Fruit fly (Drosophila melanogaster) Kc167 (cell line): ENCODE measurements around the gene Mtl.

Experiments
- Myc ChIP-seq: fragments of >200 bp; optimal IDR thresholded peaks from 2 replicates; lab custom pipeline; 2017; ENCODE audit warnings: missing external identifiers
- Sin3A ChIP-seq: fragments of >200 bp; optimal IDR thresholded peaks from 2 replicates; lab custom pipeline; 2018; ENCODE audit warnings: missing external identifiers
- h ChIP-seq: fragments of >200 bp; optimal IDR thresholded peaks from 3 replicates; lab custom pipeline; 2018; ENCODE audit warnings: missing external identifiers
- insv ChIP-seq: fragments of >200 bp; optimal IDR thresholded peaks from 3 replicates; lab custom pipeline; 2018; ENCODE audit warnings: missing external identifiers
- psq ChIP-seq: fragments of >200 bp; optimal IDR thresholded peaks from 2 replicates; lab custom pipeline; 2017; ENCODE audit warnings: missing external identifiers
- ttk ChIP-seq: sonication (Bioruptor generic); optimal IDR thresholded peaks from 2 replicates; lab custom pipeline; 2017; ENCODE audit warnings: missing external identifiers

The Mtl gene

DNA sequence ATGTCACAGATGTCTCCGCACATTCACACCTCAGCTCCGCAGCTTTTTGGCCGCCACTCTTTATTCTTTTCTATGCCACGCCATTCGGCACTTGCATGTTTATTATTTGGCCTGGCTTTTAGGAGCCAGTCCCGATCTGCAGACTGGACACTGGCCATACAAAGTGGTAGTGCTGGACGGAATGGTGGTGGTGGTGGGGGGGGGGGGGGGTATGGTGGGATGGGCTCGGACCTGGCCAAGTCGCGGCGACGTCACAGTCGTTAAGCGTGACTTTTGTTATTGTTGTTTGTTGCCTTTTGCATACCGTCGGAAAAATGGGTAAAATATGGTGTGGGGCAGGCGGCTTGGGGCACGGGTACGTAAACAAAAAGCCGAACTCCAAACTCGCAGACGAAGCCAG, 48.9 kb downstream of the Mtl start:
- TF ChIP-seq h (lab: Kevin White, UChicago): no peak
- no peak for TF ChIP-seq Sin3A (lab: Kevin White, UChicago)
- no peak for TF ChIP-seq psq
- TF ChIP-seq ttk (lab: Kevin White, UChicago): no peak
- TF ChIP-seq Myc (lab: Kevin White, UChicago): no peak

DNA sequence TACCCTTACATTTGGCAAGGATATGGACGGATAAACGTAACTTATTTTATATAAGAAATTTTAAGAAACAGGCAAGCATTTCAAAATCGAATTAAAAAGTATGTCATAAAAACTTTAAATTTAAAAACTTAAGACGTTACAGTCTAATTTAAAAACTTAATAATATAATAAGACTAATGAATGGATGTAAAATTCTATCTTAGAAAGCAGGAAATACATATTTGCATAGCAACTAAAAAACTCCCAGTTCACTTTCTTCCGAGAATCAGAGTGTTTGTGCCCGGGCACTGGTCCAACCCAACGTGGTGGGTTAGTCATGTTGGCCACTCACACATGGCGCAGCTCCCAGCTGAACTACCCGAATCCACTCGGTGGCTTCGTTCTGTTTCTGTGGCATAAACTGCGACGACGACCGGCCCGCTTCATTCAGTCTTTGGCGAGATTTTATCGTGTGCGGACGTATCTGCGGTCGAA, 49.4 kb downstream of the Mtl start, which contains the start of gene CG12880:
Gene CG12880, plus strand, starts transcription at position 424 of the 474 bp plus-strand sequence.
- TF ChIP-seq ttk (lab: Kevin White, UChicago) (no peak), Myc (lab: Kevin White, UChicago) (no peak), insv (lab: Kevin White, UChicago) (no peak), psq (no peak), h (lab: Kevin White, UChicago) (no peak), Sin3A (lab: Kevin White, UChicago) (no peak)

DNA sequence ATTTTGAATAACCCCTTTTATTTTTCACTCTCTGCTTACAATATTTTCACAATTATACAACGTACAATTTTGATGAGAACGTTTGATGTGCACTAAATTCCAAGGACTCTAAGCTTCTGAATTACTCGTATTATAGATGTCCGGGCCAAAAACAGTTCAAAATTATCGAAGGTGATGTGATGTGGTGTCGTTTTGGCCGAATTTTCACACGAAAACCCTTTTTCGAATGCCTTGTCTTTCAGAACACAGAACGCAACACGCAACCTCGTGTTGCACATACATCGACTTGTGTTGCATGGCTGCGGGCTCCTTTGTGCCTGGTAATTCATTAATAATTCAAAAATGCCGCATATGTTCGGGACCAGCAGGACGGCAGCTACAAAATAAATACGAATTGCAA, 51.8 kb downstream of the Mtl start, which contains the start of gene CG31055:
Gene CG31055, minus strand, starts transcription at position 101 of the 400 bp plus-strand sequence.
- TF ChIP-seq psq (no peak), ttk (lab: Kevin White, UChicago) (no peak)
